Fruit fly (Drosophila melanogaster) S2 (cell line): ENCODE measurements around the gene GramD1B.

Experiments
- CG8478 ChIP-seq: fragments of >200 bp; optimal IDR thresholded peaks from 2 replicates; lab custom pipeline; 2018
- CTCF ChIP-seq, 2 experiments: fragments of >200 bp; optimal IDR thresholded peaks; 2 replicates each; lab custom pipeline; 2018

DNA sequence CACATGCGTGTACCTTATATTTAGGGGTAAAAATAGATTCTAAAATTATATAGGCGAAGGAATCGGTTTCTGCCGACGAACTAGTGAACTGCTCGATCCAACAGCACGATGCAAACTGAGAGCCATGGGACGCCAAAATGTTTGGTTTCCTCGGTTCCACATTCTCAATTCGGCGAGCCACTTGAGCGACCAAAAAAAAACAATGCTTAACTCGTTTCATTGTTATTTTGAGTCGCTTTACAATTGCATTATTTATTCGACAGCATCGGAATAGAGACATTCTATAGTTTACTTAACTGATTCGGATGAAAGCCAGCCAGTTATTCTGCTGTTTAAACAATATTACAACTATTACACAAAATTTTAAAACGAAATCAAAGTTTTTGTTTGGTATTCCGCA lies 2.4 kb upstream of the GramD1B start, which contains the start of gene CG15412:
- TF ChIP-seq CG8478 (lab: Kevin White, UChicago) (no peak), CTCF (optimal IDR thresholded peaks at IDR 0.05; lab: Kevin White, UChicago) (no peak)
